Fruit fly (Drosophila melanogaster): Measurements from ENCODE around the gene CG45079.

CG45079 gene

DNA sequence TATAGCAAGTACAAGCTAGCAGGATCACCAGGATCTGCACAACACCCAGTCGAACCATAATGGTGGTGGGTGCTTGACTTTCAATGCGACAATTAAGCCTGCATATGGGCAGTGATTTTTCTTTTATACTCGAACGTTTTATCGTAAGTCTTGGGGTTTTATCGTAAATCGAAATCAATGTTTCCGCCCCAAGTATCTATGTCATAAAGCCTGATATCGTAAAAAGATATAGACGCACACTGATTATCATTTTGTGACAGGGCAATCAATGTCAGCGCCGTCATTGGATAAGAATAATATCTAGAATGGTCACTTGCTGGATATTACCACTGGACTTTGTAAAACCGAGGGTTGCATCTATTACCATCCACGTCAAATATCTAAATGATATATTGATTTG is 6.0 kb downstream of the CG45079 start, which contains the start of gene CG17475:
Gene CG17475 (minus strand): TSS at position 101 of the 400 bp plus-strand sequence.
- TF ChIP-seq ttk (optimal IDR thresholded peaks at IDR 0.05) (no peak), psq (optimal IDR thresholded peaks at IDR 0.05) (no peak), Sin3A (optimal IDR thresholded peaks at IDR 0.05) (no peak), h (optimal IDR thresholded peaks at IDR 0.05) (no peak), insv (optimal IDR thresholded peaks at IDR 0.05) (no peak), Myc (optimal IDR thresholded peaks at IDR 0.05) (no peak)

DNA sequence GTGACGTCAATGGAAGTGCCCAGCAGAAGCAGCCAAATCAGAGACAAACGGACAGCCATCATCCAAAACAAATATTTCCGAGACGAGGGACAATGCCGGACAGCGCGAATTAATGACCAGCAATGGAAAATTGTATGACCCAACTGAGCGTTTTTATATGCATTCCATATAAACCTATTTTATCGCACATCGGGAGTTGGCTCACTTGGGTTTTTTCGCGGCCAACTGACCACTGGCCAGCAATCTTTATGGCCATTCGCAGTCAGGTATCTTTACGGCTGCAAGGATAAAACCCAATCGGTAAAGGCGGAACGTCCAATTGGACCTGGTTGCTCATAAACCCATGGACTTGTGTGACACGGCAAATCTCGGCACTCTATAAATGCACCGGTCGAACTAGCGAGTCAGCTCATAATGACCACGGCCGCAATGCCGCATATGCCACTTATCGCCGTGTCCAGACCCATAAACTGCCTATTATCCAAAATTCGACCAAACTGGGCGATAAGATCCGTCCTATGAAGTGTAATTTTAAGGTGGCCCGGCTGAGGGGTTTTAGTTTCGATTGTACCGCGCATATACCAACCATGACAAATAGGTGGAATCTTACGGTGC is 7.9 kb downstream of the CG45079 start, which contains the start of the genes CG4053 and CG31266:
Gene CG4053 (minus strand): TSS at position 101 of the 615 bp plus-strand sequence.
Gene CG31266 (plus strand): TSS at position 565 of the 615 bp plus-strand sequence.
- TF ChIP-seq Myc (optimal IDR thresholded peaks at IDR 0.05) (no peak), h (optimal IDR thresholded peaks at IDR 0.05) (no peak), insv (optimal IDR thresholded peaks at IDR 0.05) (no peak), psq (optimal IDR thresholded peaks at IDR 0.05) (no peak), Sin3A (optimal IDR thresholded peaks at IDR 0.05) (no peak), ttk (optimal IDR thresholded peaks at IDR 0.05) (no peak)

DNA sequence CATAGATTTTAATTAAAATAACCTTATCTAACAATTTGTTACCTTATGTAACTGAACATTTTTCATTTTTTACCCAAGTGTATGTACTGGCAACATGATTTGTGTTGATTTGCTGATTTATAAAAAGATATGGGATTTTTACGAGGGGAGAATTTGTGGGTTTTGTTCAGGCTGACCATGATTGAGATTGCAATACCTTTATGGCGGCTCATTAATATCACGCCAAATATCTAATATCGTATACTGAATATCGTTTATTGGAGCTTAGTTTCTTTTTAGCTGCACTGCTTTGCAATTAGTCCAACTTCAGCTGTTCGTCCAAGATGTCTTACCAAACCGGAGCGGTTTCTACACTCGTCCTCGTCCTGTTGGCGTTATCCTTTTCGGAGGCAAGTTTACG is 9.6 kb downstream of the CG45079 start, which contains the start of gene CG31267:
Gene CG31267 (plus strand): TSS at position 301 of the 400 bp plus-strand sequence.
- TF ChIP-seq Myc (optimal IDR thresholded peaks at IDR 0.05): no peak
- TF ChIP-seq insv (optimal IDR thresholded peaks at IDR 0.05): no peak
- no peak for TF ChIP-seq Sin3A (optimal IDR thresholded peaks at IDR 0.05)
- no peak for TF ChIP-seq psq (optimal IDR thresholded peaks at IDR 0.05)
- no peak for TF ChIP-seq ttk (optimal IDR thresholded peaks at IDR 0.05)
- no peak for TF ChIP-seq h (optimal IDR thresholded peaks at IDR 0.05)

DNA sequence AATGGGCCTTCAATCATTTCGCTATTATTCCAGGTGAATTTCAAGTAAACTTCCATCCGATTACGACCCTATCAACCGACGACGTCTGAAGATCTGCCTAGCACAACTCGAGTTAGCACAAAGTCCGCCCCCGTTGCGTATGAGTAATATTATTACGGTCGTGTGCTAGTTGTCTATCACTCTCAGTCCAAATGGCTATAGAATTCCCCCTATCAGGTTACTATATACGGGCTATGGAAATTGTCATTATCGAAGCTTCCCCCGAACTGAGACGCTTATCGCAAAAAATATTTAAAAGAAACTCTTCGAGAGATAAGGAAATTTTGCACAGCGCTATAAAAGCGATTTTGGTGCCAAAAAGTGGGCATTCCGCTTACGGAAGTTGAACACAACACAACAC is 11.5 kb downstream of the CG45079 start, which contains the start of gene CG5246:
Gene CG5246 (plus strand): TSS at position 365 of the 400 bp plus-strand sequence.
- no peak for TF ChIP-seq Myc (optimal IDR thresholded peaks at IDR 0.05)
- no peak for TF ChIP-seq psq (optimal IDR thresholded peaks at IDR 0.05)
- TF ChIP-seq h (optimal IDR thresholded peaks at IDR 0.05): no peak
- TF ChIP-seq Sin3A (optimal IDR thresholded peaks at IDR 0.05): no peak
- TF ChIP-seq insv (optimal IDR thresholded peaks at IDR 0.05): no peak
- TF ChIP-seq ttk (optimal IDR thresholded peaks at IDR 0.05): no peak

DNA sequence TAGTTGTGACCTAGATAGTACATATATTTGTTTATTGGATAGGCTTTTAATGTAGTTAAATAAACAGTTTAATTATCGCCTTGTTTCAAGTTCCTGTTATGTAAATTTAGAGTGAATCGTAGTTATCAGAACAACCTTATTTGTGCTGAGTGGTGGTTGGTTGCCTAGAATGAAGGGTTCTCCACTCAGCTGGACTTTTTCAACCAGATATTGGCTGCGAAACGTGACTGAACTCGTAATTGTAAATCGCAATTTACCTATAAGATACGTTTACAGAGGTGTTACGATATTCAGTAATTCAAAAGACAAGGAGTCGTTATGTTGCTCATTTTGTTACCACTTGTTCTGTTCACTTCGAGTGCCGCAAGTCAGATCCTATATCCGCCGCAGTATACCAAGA is 13.3 kb downstream of the CG45079 start, which contains the start of gene CG5255:
Gene CG5255 (plus strand): TSS at position 301 of the 400 bp plus-strand sequence.
- no peak for TF ChIP-seq insv (optimal IDR thresholded peaks at IDR 0.05)
- TF ChIP-seq Myc (optimal IDR thresholded peaks at IDR 0.05): no peak
- no peak for TF ChIP-seq Sin3A (optimal IDR thresholded peaks at IDR 0.05)
- TF ChIP-seq h (optimal IDR thresholded peaks at IDR 0.05): no peak
- TF ChIP-seq ttk (optimal IDR thresholded peaks at IDR 0.05): no peak
- TF ChIP-seq psq (optimal IDR thresholded peaks at IDR 0.05): no peak

DNA sequence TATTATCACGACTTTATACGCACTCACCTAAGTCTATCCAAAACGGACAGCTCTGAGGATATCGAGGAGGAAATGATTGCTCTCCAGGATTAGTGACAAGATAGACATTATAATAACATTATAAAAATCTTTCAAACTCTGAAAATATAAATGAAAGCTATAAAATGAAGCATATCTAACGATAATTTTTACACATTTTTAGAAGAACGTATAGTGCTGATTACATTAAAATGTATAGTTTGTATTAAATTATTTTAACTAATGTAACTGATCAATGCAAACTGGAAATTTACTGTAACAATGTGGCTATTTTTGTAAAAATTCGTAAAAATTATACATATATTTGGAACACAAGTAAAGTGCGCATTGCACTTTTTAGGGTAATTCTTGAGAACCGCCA is 14.4 kb downstream of the CG45079 start, which contains the start of gene CG5265:
Gene CG5265 (plus strand): TSS at position 301 of the 400 bp plus-strand sequence.
- TF ChIP-seq h (optimal IDR thresholded peaks at IDR 0.05): no peak
- no peak for TF ChIP-seq psq (optimal IDR thresholded peaks at IDR 0.05)
- TF ChIP-seq insv (optimal IDR thresholded peaks at IDR 0.05): no peak
- TF ChIP-seq Sin3A (optimal IDR thresholded peaks at IDR 0.05): no peak
- TF ChIP-seq ttk (optimal IDR thresholded peaks at IDR 0.05): no peak
- no peak for TF ChIP-seq Myc (optimal IDR thresholded peaks at IDR 0.05)

DNA sequence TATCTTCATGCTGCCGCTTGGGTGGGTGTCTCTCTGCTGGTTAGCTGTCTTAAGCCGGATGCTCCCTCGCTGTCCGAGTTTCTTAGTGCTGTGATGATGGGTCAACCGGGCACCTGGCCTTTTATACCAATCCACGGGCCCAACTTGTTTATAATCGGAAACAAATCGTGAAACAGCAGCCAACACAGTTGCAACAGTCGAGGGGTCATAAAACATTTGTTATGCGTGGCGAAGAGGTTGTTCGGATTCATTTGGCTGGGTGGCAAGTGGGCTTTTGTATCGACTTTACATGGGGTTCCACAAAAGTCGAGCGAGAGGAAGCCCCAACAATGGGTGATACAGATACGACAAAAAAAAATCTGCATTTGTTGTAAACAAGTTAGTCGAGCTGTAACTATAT is 18.0 kb downstream of the CG45079 start, which contains the start of gene TwdlW:
Gene TwdlW (minus strand): TSS at position 101 of the 400 bp plus-strand sequence.
- TF ChIP-seq Sin3A (optimal IDR thresholded peaks at IDR 0.05) (no peak), ttk (optimal IDR thresholded peaks at IDR 0.05) (no peak), h (optimal IDR thresholded peaks at IDR 0.05) (no peak), psq (optimal IDR thresholded peaks at IDR 0.05) (no peak), insv (optimal IDR thresholded peaks at IDR 0.05) (no peak), Myc (optimal IDR thresholded peaks at IDR 0.05) (no peak)

DNA sequence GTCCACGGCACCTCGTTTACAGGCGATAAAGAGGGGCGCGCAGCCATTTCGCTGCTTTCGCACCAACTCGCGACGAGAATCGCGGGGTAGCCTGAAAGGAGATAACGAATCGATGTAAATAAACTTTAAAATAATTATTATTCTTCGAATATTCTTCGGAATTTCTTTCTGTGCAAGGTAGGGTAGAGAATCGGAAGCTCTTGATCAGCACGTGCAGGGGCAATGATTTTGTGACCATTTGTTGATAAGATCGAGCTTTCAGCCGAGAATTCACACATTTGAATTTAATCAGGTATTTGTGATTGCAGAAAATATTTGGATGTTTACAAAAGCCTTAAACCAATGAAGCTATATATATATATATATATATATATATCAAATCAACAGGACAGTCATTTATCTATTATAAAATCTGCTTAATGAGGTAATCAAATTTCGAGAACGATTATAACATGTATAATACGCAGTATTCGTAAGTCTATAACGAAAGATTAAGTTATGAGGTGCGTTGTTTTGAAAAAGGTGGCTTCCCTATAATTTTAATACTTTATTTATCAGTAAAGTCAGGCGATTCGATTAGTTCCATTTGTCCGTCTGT is 23.5 kb downstream of the CG45079 start:
- TF ChIP-seq ttk (optimal IDR thresholded peaks at IDR 0.05) (no peak), insv (optimal IDR thresholded peaks at IDR 0.05) (no peak), psq (optimal IDR thresholded peaks at IDR 0.05) (no peak), h (optimal IDR thresholded peaks at IDR 0.05) (no peak), Myc (optimal IDR thresholded peaks at IDR 0.05) (no peak), Sin3A (optimal IDR thresholded peaks at IDR 0.05) (no peak)

DNA sequence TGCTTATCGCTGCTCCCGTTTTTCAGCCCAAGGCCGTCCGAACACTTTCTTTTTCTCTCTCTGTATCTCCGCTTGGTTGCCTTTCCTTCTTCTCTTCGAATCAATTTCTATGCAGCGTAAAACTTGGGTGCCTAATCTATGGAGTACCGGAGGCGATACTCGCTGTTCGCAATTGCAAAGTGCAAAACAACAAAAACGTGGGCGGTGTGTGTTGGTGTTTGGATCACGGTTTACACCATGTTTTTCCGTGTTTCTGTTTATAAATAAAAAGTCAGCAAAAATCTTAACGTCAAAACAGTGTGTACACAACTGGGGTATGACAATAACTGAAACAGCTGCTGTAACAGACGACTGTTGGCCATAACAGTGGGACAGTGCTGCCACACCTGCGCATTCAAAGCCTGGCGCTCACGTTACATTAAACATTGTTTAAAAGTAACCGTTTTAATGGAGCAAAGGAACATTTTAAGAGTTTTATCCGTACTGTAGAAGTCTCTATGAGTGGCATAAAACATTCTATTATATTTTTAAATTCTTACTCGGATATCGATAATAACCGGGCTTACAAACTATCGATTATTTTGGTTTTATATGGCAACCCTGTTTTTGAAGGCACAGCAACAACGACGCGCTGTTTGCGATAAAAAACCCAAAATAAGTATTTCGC is 24.9 kb downstream of the CG45079 start, which contains the start of the genes m-cup and Det:
Gene m-cup (minus strand): TSS at position 333 of the 667 bp plus-strand sequence.
Gene Det (plus strand): TSS at position 588 of the 667 bp plus-strand sequence.
- TF ChIP-seq h (optimal IDR thresholded peaks at IDR 0.05) (no peak), ttk (optimal IDR thresholded peaks at IDR 0.05) (no peak)

DNA sequence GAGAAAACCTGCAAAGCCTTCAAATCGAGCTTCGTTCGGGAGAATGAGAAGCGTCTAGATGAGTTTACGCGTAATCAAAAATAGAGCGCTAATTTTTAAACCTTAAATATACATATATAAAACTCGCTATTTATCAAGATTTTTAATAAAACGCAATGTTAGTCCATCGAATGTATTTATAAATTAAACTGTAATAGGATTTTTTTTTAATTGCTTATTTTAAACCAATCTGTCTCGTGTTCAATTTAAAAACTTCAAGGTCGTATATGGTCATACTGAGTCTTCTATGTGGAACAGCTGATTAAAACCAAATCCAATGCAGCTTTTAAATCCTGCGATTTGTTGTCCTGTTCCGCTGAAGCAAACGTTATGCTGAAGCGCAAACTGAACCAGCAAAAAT is 26.0 kb downstream of the CG45079 start, which contains the start of gene Smug:
Gene Smug (plus strand): TSS at position 301 of the 400 bp plus-strand sequence.
- no peak for TF ChIP-seq Myc (optimal IDR thresholded peaks at IDR 0.05)
- TF ChIP-seq insv (optimal IDR thresholded peaks at IDR 0.05): no peak
- no peak for TF ChIP-seq psq (optimal IDR thresholded peaks at IDR 0.05)
- no peak for TF ChIP-seq ttk (optimal IDR thresholded peaks at IDR 0.05)
- no peak for TF ChIP-seq h (optimal IDR thresholded peaks at IDR 0.05)
- TF ChIP-seq Sin3A (optimal IDR thresholded peaks at IDR 0.05): no peak

DNA sequence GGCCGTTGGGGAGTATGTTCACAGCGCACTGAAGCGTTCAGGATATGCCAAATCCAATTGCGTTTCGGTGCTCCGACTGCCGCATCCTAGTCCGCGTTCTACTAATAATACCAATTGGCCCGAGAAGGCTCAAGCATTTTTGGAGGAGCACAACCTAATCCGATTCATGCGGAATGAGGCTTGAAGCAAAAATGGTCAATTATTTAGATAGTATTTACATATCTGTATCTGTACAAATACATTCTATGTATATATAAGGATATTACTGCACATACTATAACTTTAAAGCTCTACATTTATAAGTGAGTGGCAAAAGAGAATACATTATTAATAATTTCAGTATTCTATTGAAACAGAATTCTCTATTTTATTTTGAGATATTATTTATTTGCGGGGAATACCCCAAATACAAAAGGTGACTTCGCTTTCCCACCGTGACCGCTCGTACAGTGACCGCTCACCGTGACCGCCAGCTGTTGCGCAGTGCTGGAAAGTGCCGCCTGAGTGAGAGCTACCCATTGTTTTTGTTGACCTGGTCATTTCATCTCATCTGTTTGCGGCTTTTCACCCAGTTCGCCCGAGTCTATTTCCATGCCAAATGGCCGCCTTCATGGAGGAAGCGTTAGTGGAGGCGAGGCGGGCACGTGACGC is 27.2 kb downstream of the CG45079 start, which contains the start of gene CG5292:
Gene CG5292 (plus strand): TSS at position 486 of the 651 bp plus-strand sequence.
- TF ChIP-seq h (optimal IDR thresholded peaks at IDR 0.05): no peak
- no peak for TF ChIP-seq insv (optimal IDR thresholded peaks at IDR 0.05)
- no peak for TF ChIP-seq psq (optimal IDR thresholded peaks at IDR 0.05)
- TF ChIP-seq ttk (optimal IDR thresholded peaks at IDR 0.05): no peak
- TF ChIP-seq Sin3A (optimal IDR thresholded peaks at IDR 0.05): no peak
- no peak for TF ChIP-seq Myc (optimal IDR thresholded peaks at IDR 0.05)
